Worm (Caenorhabditis elegans): ENCODE results near the gene frpr-9.

Gene frpr-9

DNA sequence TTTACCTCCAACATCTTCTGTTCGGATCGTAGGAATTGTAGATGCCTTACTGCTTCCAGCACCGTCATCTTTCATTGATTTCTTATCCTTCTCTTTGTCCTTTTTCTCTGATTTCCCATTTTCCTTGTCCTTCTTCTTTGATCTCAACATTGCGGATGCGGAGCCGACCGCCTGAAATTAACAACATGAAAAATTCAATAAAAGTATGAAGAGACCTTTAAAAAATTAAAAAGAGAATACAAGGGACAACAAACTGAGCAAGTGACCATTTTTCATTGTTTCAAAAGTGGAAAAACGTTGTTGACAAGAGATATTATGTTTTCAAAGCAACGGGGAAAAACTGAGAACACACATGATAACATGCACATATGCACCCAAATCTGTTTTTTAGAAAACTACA is 38.8 kb downstream of the frpr-9 start:
- TF ChIP-seq tbx-2 (tag; optimal IDR thresholded peaks at IDR 0.05) = no peak
- no peak for TF ChIP-seq mef-2 (tag; optimal IDR thresholded peaks at IDR 0.05)
- no peak for TF ChIP-seq nhr-90 (tag; optimal IDR thresholded peaks at IDR 0.05; ENCODE audit: poor library complexity)
- no peak for TF ChIP-seq zip-4 (GFP tag; optimal IDR thresholded peaks at IDR 0.05)
- no peak for TF ChIP-seq snu-23 (GFP tag; optimal IDR thresholded peaks at IDR 0.05)
- no peak for TF ChIP-seq efl-1 (optimal IDR thresholded peaks at IDR 0.05)
- no peak for TF ChIP-seq efl-1 (GFP tag; optimal IDR thresholded peaks at IDR 0.05 in 1 of 2)
- TF ChIP-seq aly-2 (tag; optimal IDR thresholded peaks at IDR 0.05) = no peak
- TF ChIP-seq ztf-4 (tag; optimal IDR thresholded peaks at IDR 0.05) = no peak
- TF ChIP-seq hlh-4 (tag; optimal IDR thresholded peaks at IDR 0.05) = no peak
- TF ChIP-seq nhr-85 (tag) = no peak

DNA sequence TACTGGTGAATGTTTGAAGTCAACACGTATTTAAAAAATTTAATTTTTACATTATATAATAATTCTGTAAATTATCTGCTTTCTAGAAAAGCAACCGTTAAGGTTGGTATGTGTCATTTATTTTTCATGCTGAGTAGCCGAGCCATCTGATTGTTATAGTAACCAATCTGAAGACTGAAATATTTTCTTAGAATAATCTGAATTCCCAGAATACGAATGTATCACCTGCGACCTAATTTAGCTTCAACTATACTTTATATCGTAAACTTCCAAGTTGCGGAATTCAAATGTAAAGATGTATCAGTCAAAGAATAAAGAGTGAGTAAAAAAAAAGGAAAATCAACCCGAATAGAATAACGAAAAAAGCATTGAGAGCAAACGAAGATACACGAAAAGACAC is 41.4 kb downstream of the frpr-9 start:
- TF ChIP-seq ceh-63 (GFP tag; optimal IDR thresholded peaks at IDR 0.05) (no peak), hlh-17 (GFP tag; optimal IDR thresholded peaks at IDR 0.05; ENCODE audit: borderline replicate concordance) (no peak), hlh-4 (tag; optimal IDR thresholded peaks at IDR 0.05) (peak; percentile 94), nhr-47 (tag; optimal IDR thresholded peaks at IDR 0.05) (peak; percentile 34), fkh-8 (tag; optimal IDR thresholded peaks at IDR 0.05) (peak; percentile 47), aha-1 (tag; optimal IDR thresholded peaks at IDR 0.05) (no peak), fkh-10 (GFP tag; optimal IDR thresholded peaks at IDR 0.05) (peak; percentile 2), nhr-71 (tag; optimal IDR thresholded peaks at IDR 0.05) (peak; percentile 42), grh-1 (GFP tag; IDR thresholded peaks at IDR 0.05) (no peak), jun-1 (tag; optimal IDR thresholded peaks at IDR 0.05) (no peak)

DNA sequence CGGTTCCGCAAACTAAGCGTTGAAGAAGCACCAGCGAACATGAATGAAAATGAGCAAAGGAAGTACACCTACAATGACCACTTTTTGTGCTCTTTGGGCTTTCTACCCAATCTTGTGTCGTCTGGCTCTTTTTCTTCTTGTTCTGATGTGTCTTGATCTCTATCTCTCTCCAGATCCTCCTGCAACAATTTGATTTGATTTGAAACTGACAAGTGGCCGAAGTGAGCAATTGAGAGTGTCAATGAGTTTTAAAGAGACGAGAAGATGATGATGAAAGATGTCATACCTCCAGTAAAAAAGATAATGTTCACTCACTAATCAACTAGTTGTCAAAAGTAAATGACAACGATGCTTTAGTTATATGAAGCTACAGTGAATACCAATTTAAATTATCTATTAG is 42.9 kb downstream of the frpr-9 start, which contains the start of gene pptr-2:
pptr-2 (minus strand) TSS at position 184 of the 400 bp plus-strand sequence.
- TF ChIP-seq lin-14 (GFP tag; optimal IDR thresholded peaks at IDR 0.05) (peak; percentile 70), lin-35 (GFP tag; optimal IDR thresholded peaks at IDR 0.05) (no peak), hlh-4 (tag; optimal IDR thresholded peaks at IDR 0.05) (no peak), mef-2 (tag; optimal IDR thresholded peaks at IDR 0.05) (no peak), nhr-85 (tag) (no peak), C16A3.4 (tag; optimal IDR thresholded peaks at IDR 0.05) (no peak), mdl-1 (tag; optimal IDR thresholded peaks at IDR 0.05) (no peak), nhr-71 (tag; optimal IDR thresholded peaks at IDR 0.05) (peak; percentile 64), sup-37 (GFP tag; optimal IDR thresholded peaks at IDR 0.05) (no peak), lsy-2 (tag; optimal IDR thresholded peaks at IDR 0.05) (peak in 1 of 2 experiments; percentile 1), lin-39 (tag; optimal IDR thresholded peaks at IDR 0.05) (no peak), snpc-4 (tag; optimal IDR thresholded peaks at IDR 0.05) (no peak), egl-13 (tag; optimal IDR thresholded peaks at IDR 0.05) (no peak), nhr-19 (GFP tag; conservative IDR thresholded peaks at IDR 0.05) (no peak), nhr-28 (tag; optimal IDR thresholded peaks at IDR 0.05) (no peak), ztf-4 (tag; optimal IDR thresholded peaks at IDR 0.05) (no peak), ces-1 (GFP tag; optimal IDR thresholded peaks at IDR 0.05) (no peak), efl-3 (GFP tag; optimal IDR thresholded peaks at IDR 0.05) (no peak), nhr-12 (tag; optimal IDR thresholded peaks at IDR 0.05) (no peak), rnt-1 (tag; optimal IDR thresholded peaks at IDR 0.05) (peak; percentile 60), unc-98 (GFP tag; IDR thresholded peaks at IDR 0.05) (no peak)

DNA sequence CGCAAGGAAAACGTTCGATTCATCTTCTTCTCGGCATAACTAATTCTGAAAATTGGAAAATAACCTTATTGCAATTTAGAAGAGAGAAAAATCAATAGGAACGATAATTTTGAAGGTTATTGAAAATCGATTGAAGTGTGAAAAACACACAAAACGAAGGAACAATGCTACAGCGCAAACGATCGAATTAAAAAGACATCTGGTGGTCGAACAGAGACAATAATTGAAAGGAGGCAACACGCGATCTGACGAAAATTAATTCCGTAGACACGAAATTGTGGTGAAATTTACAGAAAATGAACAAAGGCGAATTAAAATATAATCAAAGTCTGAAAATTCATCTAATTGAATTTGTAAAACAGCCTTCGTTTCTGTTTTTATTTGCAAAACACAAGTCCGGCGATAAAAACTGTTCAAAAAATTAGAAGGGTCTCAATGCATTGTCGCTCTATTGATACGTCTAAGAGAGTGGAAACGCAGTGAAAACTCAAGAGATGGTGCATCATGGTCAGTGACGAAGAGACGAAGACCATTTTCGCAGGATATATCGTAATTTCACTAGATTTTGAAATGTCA is 47.6 kb downstream of the frpr-9 start, which contains the start of gene pak-2:
pak-2 (minus strand) TSS at position 51 of the 576 bp plus-strand sequence.
- peak; percentile 59 for TF ChIP-seq nhr-237 (tag; optimal IDR thresholded peaks at IDR 0.05)
- no peak for TF ChIP-seq ets-5 (GFP tag; IDR thresholded peaks at IDR 0.05)
- no peak for TF ChIP-seq sup-37 (GFP tag; optimal IDR thresholded peaks at IDR 0.05)
- TF ChIP-seq pqm-1 (tag; optimal IDR thresholded peaks at IDR 0.05) = no peak
- TF ChIP-seq lsy-2 (tag; optimal IDR thresholded peaks at IDR 0.05) = peak; percentile 73 to 91
- TF ChIP-seq pag-3 (tag; optimal IDR thresholded peaks at IDR 0.05; ENCODE audit: borderline replicate concordance, insufficient read depth) = no peak
- TF ChIP-seq mep-1 (tag; optimal IDR thresholded peaks at IDR 0.05) = peak; percentile 71
- TF ChIP-seq ceh-82 (tag; optimal IDR thresholded peaks at IDR 0.05) = peak; percentile 32 to 64 (median 59)
- peak; percentile 94 for TF ChIP-seq pax-3 (tag; optimal IDR thresholded peaks at IDR 0.05)
- peak; percentile 53; the same call in 1 of the 2 replicates for TF ChIP-seq mab-9 (GFP tag; IDR thresholded peaks at IDR 0.05)
- TF ChIP-seq alr-1 (tag; optimal IDR thresholded peaks at IDR 0.05; ENCODE audit: borderline replicate concordance) = no peak
- no peak for TF ChIP-seq nhr-11 (tag; optimal IDR thresholded peaks at IDR 0.05)
- peak; percentile 90 for TF ChIP-seq nhr-47 (tag; optimal IDR thresholded peaks at IDR 0.05)
- no peak for TF ChIP-seq hlh-17 (GFP tag; optimal IDR thresholded peaks at IDR 0.05; ENCODE audit: borderline replicate concordance)
- peak; percentile 74 to 89 for TF ChIP-seq lin-35 (GFP tag; optimal IDR thresholded peaks at IDR 0.05)
- peak; percentile 85 for TF ChIP-seq nhr-90 (tag; optimal IDR thresholded peaks at IDR 0.05; ENCODE audit: poor library complexity)
- no peak for TF ChIP-seq F16B12.6 (tag; optimal IDR thresholded peaks at IDR 0.05)

All from whole organism, L1 larva.